Worm (Caenorhabditis elegans): ENCODE data around the gene str-93.
"Not testable (repeated sequence)": the region's sequence is repeated elsewhere in the genome, so short reads cannot be mapped to it uniquely, and the experiment has no call there.

Gene str-93

DNA sequence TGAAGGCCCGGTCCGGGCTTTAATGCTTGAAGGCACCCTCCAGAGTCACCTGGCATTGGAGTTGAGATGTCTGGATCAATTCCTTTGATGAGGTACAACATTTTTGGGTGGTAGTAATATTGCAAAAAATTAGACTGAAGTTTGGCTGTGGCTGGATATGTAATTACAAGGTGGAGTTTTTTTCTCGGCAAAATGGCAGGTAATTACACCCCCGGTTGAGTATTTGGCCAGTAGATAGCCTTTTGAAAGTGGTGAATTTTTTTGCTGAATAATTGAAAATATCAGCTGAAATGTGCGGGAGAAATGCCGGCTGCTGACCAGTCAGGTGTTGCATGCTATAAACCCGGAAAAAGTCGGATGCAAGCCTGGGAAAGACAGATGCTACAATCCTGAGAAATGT, 25.9 kb upstream of the str-93 start, which contains the start of gene Y26G10.4:
Y26G10.4 (minus strand) TSS at position 101 of the 400 bp plus-strand sequence.
- TF ChIP-seq zip-11 (GFP tag; IDR thresholded peaks at IDR 0.05), result no peak

- TF ChIP-seq tag-97 (GFP tag; IDR thresholded peaks at IDR 0.05) (no peak), nhr-25 (tag; optimal IDR thresholded peaks at IDR 0.05; ENCODE audit: borderline replicate concordance, insufficient read depth) (no peak), egl-43 (GFP tag; IDR thresholded peaks at IDR 0.05) (no peak), hlh-30 (tag; optimal IDR thresholded peaks at IDR 0.05; ENCODE audit: insufficient read depth) (no peak), Y105C5A.15 (GFP tag; IDR thresholded peaks at IDR 0.05) (no peak), ZK337.2 (GFP tag; IDR thresholded peaks at IDR 0.05) (no peak), nhr-237 (tag; optimal IDR thresholded peaks at IDR 0.05) (no peak)
Observed at ce11 chrV:17696753-17697152, 23.5 kb upstream of the str-93 start, which contains the start of gene spp-29. TSS of gene spp-29 (minus strand) at chrV:17696853.

DNA sequence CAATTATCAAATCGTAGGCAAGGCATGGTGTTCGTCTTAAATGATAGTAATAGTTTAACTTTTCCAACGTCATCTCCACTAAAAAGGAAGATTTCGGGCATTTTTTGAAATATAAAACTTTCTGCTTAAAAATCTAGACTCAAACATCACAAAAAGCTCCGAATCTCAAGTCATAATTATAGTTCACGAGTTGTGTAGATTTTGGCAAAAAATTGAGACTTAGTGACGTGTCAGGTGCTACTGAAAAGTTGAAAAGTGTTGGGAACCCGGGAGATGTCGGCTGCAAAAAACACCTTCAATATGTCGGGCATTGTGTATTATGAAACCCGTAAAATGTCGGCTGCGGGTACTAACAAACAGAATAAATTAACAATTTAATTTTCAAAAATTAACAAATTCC, 22.6 kb upstream of the str-93 start, which contains the start of gene Y26G10.1:
Y26G10.1 (minus strand) TSS at position 101 of the 400 bp plus-strand sequence.
- TF ChIP-seq hmg-1.1 (GFP tag; IDR thresholded peaks at IDR 0.05) (no peak), F26F4.8 (GFP tag; conservative IDR thresholded peaks at IDR 0.05) (no peak)

DNA sequence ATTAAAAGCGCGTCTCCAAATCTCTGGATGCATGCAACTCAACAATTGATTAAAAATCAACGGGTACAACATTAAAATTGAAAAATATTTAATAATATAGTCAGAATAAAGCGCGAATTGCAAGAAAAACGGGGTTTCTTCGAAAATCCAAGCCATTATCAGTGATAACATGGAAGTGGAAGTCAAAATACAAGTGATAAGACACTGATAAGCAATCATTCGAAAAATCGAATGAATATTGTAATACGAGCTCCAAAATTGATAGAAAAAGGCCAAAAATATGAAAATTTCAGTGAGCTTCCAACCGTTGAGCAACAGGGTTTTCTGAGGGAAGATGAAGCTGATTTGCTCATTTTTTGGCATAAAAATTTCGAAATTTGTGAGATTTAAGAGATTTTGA, 21.0 kb upstream of the str-93 start:
- TF ChIP-seq pqm-1 (tag; optimal IDR thresholded peaks at IDR 0.05) (peak; percentile 75), Y5F2A.4 (GFP tag; optimal IDR thresholded peaks at IDR 0.05) (no peak)

DNA sequence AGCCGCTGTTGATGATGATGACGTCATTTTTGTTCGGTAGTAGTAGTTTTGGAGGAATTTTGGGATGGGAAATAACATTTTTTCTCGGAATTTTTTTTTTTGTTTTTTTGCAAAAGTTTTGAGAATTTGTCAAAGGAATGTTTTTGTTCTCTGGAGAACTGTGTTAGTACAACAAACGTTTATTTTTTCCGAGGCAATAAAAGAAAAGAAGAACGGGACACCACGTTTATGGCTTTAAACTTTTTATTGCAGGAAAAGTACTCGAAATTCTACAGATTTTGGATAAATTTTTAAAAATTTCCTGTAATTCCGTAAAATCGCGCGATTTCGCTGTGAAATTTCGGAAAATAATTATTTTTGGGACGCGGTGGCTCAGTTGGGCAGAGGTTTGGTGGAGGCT, 17.7 kb upstream of the str-93 start, which contains the start of gene F59A1.13:
F59A1.13 (minus strand) TSS at position 101 of the 400 bp plus-strand sequence.
- no peak for TF ChIP-seq lin-1 (GFP tag; IDR thresholded peaks at IDR 0.05)
- no peak for TF ChIP-seq nhr-237 (tag; optimal IDR thresholded peaks at IDR 0.05)
- TF ChIP-seq ceh-28 (tag; optimal IDR thresholded peaks at IDR 0.05), result no peak
- no peak for TF ChIP-seq nhr-111 (GFP tag; optimal IDR thresholded peaks at IDR 0.05)
- no peak for TF ChIP-seq hlh-30 (tag; optimal IDR thresholded peaks at IDR 0.05; ENCODE audit: insufficient read depth)
- no peak for TF ChIP-seq ZK337.2 (GFP tag; IDR thresholded peaks at IDR 0.05)
- TF ChIP-seq mxl-2 (GFP tag; conservative IDR thresholded peaks at IDR 0.05), result no peak
- no peak for TF ChIP-seq nhr-48 (tag; optimal IDR thresholded peaks at IDR 0.05)
- no peak for TF ChIP-seq dve-1 (tag; optimal IDR thresholded peaks at IDR 0.05; ENCODE audit: insufficient read depth)
- TF ChIP-seq ama-1 (optimal IDR thresholded peaks at IDR 0.05), result no peak
- TF ChIP-seq ceh-82 (tag; optimal IDR thresholded peaks at IDR 0.05), result no peak
- no peak for TF ChIP-seq D1046.2 (GFP tag; IDR thresholded peaks at IDR 0.05)
- no peak for TF ChIP-seq lim-7 (GFP tag; IDR thresholded peaks at IDR 0.05)

ce11 chrV:17687398-17687797, 14.2 kb upstream of the str-93 start:
- TF ChIP-seq pha-4 (GFP tag; IDR thresholded peaks at IDR 0.05) (0 out of 2 replicates have a peak, but pooled peaks have one; percentile 15), lin-38 (GFP tag; IDR thresholded peaks at IDR 0.05) (peak; percentile 31; the same call in 1 of the 2 replicates), egl-43 (GFP tag; IDR thresholded peaks at IDR 0.05) (0 out of 2 replicates have a peak, but pooled peaks have one; percentile 30), snpc-1.2 (GFP tag; IDR thresholded peaks at IDR 0.05) (peak; percentile 32; the same call in 1 of the 2 replicates), madf-5 (GFP tag; IDR thresholded peaks at IDR 0.05) (peak in 1 of 2 experiments; percentile 43; a peak in 1 of 4 replicates), lim-7 (GFP tag; IDR thresholded peaks at IDR 0.05) (peak; percentile 75), vab-7 (GFP tag; IDR thresholded peaks at IDR 0.05) (peak; percentile 62), nhr-41 (GFP tag; IDR thresholded peaks at IDR 0.05) (0 out of 2 replicates have a peak, but pooled peaks have one; percentile 26)
- not testable (repeated sequence) for TF ChIP-seq pha-4 (tag; optimal IDR thresholded peaks at IDR 0.05)
